Worm (Caenorhabditis elegans) whole organism, late embryonic: ENCODE measurements around the gene nas-16.

ENCODE experiments used
- C38D4.7 ChIP-seq: fragments of 200-800 bp; sonication (Bioruptor generic); optimal IDR thresholded peaks from 2 replicates; lab custom pipeline; 2018; ENCODE audit warnings: mild to moderate bottlenecking, missing genetic modification characterization, moderate library complexity, missing compliant biosample characterization
- K09A11.1 ChIP-seq: sonication (generic microtip); optimal IDR thresholded peaks from 2 replicates; lab custom pipeline; 2017; ENCODE audit warnings: antibody characterized with exemption, mild to moderate bottlenecking, missing genetic modification characterization, missing compliant biosample characterization; ENCODE audit not compliant: insufficient read depth
- T23F11.4 ChIP-seq: fragments of 200-800 bp; sonication (Bioruptor generic); optimal IDR thresholded peaks from 2 replicates; lab custom pipeline; 2018; ENCODE audit warnings: mild to moderate bottlenecking, missing genetic modification characterization, missing compliant biosample characterization
- Y22D7AL.16 ChIP-seq: sonication (generic microtip); optimal IDR thresholded peaks from 2 replicates; lab custom pipeline; 2016; ENCODE audit warnings: missing genetic modification characterization, missing compliant biosample characterization
- ahr-1 ChIP-seq: sonication (generic microtip); optimal IDR thresholded peaks from 2 replicates; lab custom pipeline; 2016; ENCODE audit warnings: missing genetic modification characterization, missing compliant biosample characterization
- ceh-14 ChIP-seq: sonication (generic microtip); optimal IDR thresholded peaks from 2 replicates; lab custom pipeline; 2016; ENCODE audit warnings: missing genotype, missing genetic modification characterization, missing compliant biosample characterization
- ceh-19 ChIP-seq: fragments of 200-800 bp; sonication (Bioruptor generic); optimal IDR thresholded peaks from 2 replicates; lab custom pipeline; 2018; ENCODE audit warnings: mild to moderate bottlenecking, missing genetic modification characterization, missing compliant biosample characterization
- ceh-24 ChIP-seq: sonication (generic microtip); optimal IDR thresholded peaks from 2 replicates; lab custom pipeline; 2016; ENCODE audit warnings: mild to moderate bottlenecking, missing genetic modification characterization, missing compliant biosample characterization
- ceh-30 ChIP-seq: fragments of 150-350 bp; optimal IDR thresholded peaks from 2 replicates; lab custom pipeline; 2014; ENCODE audit warnings: missing biosample characterization, missing genetic modification characterization
- ceh-45 ChIP-seq: fragments of 200-800 bp; sonication (Bioruptor generic); IDR thresholded peaks from 2 replicates; pipeline ENCODE4 v1.3.6; 2022; ENCODE audit warnings: missing genetic modification reagents, missing genetic modification characterization, missing compliant biosample characterization
- che-1 ChIP-seq: sonication (generic microtip); optimal IDR thresholded peaks from 2 replicates; lab custom pipeline; 2016; ENCODE audit warnings: mild to moderate bottlenecking, missing genetic modification characterization, missing compliant biosample characterization
- dve-1 ChIP-seq: sonication (generic microtip); optimal IDR thresholded peaks from 2 replicates; lab custom pipeline; 2017; ENCODE audit warnings: antibody characterized with exemption, mild to moderate bottlenecking, missing genetic modification characterization, missing compliant biosample characterization
- elt-2 ChIP-seq: sonication (generic microtip); optimal IDR thresholded peaks from 2 replicates; lab custom pipeline; 2016; ENCODE audit warnings: missing genetic modification reagents, missing genetic modification characterization, missing compliant biosample characterization
- elt-4 ChIP-seq: sonication (generic microtip); optimal IDR thresholded peaks from 2 replicates; lab custom pipeline; 2016; ENCODE audit warnings: missing genetic modification characterization, missing compliant biosample characterization
- ets-4 ChIP-seq: sonication (generic microtip); optimal IDR thresholded peaks from 2 replicates; lab custom pipeline; 2016; ENCODE audit warnings: missing genetic modification characterization, missing compliant biosample characterization
- fax-1 ChIP-seq: sonication (generic microtip); optimal IDR thresholded peaks from 2 replicates; lab custom pipeline; 2016; ENCODE audit warnings: missing genotype, missing genetic modification characterization, missing compliant biosample characterization
- fkh-6 ChIP-seq: sonication (generic microtip); optimal IDR thresholded peaks from 2 replicates; lab custom pipeline; 2016; ENCODE audit warnings: missing genetic modification characterization, missing compliant biosample characterization
- hlh-30 ChIP-seq: sonication (generic microtip); optimal IDR thresholded peaks from 2 replicates; lab custom pipeline; 2017; ENCODE audit warnings: antibody characterized with exemption, missing genetic modification characterization, missing compliant biosample characterization; ENCODE audit not compliant: insufficient read depth
- hlh-6 ChIP-seq: sonication (generic microtip); optimal IDR thresholded peaks from 2 replicates; lab custom pipeline; 2016; ENCODE audit warnings: missing genotype, missing genetic modification characterization, missing compliant biosample characterization
- lim-6 ChIP-seq: sonication (generic microtip); optimal IDR thresholded peaks from 2 replicates; lab custom pipeline; 2016; ENCODE audit warnings: missing genetic modification characterization, missing compliant biosample characterization
- madf-2 ChIP-seq: sonication (generic microtip); optimal IDR thresholded peaks from 2 replicates; lab custom pipeline; 2017; ENCODE audit warnings: missing genetic modification characterization, missing compliant biosample characterization
- nfya-1 ChIP-seq: sonication (generic microtip); optimal IDR thresholded peaks from 2 replicates; lab custom pipeline; 2017; ENCODE audit warnings: missing genetic modification characterization, mild to moderate bottlenecking, missing compliant biosample characterization, antibody characterized with exemption, moderate library complexity
- nhr-232 ChIP-seq: sonication (generic microtip); optimal IDR thresholded peaks from 2 replicates; lab custom pipeline; 2016; ENCODE audit warnings: missing genetic modification characterization, missing compliant biosample characterization
- npax-4 ChIP-seq: sonication (generic microtip); optimal IDR thresholded peaks from 2 replicates; lab custom pipeline; 2016; ENCODE audit warnings: missing genetic modification characterization, missing compliant biosample characterization
- odd-2 ChIP-seq: sonication (generic microtip); optimal IDR thresholded peaks from 2 replicates; lab custom pipeline; 2017; ENCODE audit warnings: antibody characterized with exemption, mild to moderate bottlenecking, missing genetic modification characterization, missing compliant biosample characterization
- pag-3 ChIP-seq: sonication (generic microtip); optimal IDR thresholded peaks from 2 replicates; lab custom pipeline; 2016; ENCODE audit warnings: missing compliant biosample characterization, missing genetic modification characterization, borderline replicate concordance
- pat-9 ChIP-seq: fragments of 200-800 bp; sonication (Bioruptor generic); optimal IDR thresholded peaks from 2 replicates; lab custom pipeline; 2018; ENCODE audit warnings: mild to moderate bottlenecking, missing genetic modification characterization, moderate library complexity, missing compliant biosample characterization
- pha-2 ChIP-seq: sonication (generic microtip); optimal IDR thresholded peaks from 2 replicates; lab custom pipeline; 2017; ENCODE audit warnings: mild to moderate bottlenecking, missing genetic modification characterization, missing compliant biosample characterization
- pha-4 ChIP-seq: fragments of 150-350 bp; optimal IDR thresholded peaks from 2 replicates; lab custom pipeline; 2018; ENCODE audit warnings: missing biosample characterization, missing genetic modification reagents, missing genetic modification characterization
- sdc-2 ChIP-seq: sonication (generic microtip); optimal IDR thresholded peaks from 2 replicates; lab custom pipeline; 2016; ENCODE audit warnings: missing genotype, missing genetic modification characterization, missing compliant biosample characterization
- sox-2 ChIP-seq: fragments of 200-800 bp; sonication (Bioruptor generic); IDR thresholded peaks from 2 replicates; pipeline ENCODE4 v1.3.6; 2022; ENCODE audit warnings: missing genetic modification reagents, missing genetic modification characterization, missing compliant biosample characterization
- sox-4 ChIP-seq: sonication (generic microtip); optimal IDR thresholded peaks from 2 replicates; lab custom pipeline; 2017; ENCODE audit warnings: mild to moderate bottlenecking, missing genetic modification characterization, inconsistent platforms, missing compliant biosample characterization
- unc-3 ChIP-seq, 2 experiments: fragments of 200-800 bp in 1 of 2; sonication (Bioruptor generic) in 1 of 2; sonication (generic microtip) in 1 of 2; conservative IDR thresholded peaks in 1 of 2; optimal IDR thresholded peaks in 1 of 2; 2 replicates each; pipeline versions ENCODE4 v1.3.6 to Lab custom; 2016 to 2022; ENCODE audit warnings: missing compliant biosample characterization in 2 of 2, missing genetic modification characterization in 2 of 2, missing genetic modification reagents in 1 of 2
- unc-42 ChIP-seq: sonication (generic microtip); optimal IDR thresholded peaks from 2 replicates; lab custom pipeline; 2016; ENCODE audit warnings: missing genotype, missing genetic modification characterization, missing compliant biosample characterization
- unc-55 ChIP-seq: sonication (generic microtip); optimal IDR thresholded peaks from 2 replicates; lab custom pipeline; 2017; ENCODE audit warnings: missing biosample characterization, missing genetic modification reagents, missing genetic modification characterization
- ztf-16 ChIP-seq: sonication (generic microtip); optimal IDR thresholded peaks from 2 replicates; lab custom pipeline; 2017; ENCODE audit warnings: missing genetic modification characterization, missing compliant biosample characterization

Gene nas-16

DNA sequence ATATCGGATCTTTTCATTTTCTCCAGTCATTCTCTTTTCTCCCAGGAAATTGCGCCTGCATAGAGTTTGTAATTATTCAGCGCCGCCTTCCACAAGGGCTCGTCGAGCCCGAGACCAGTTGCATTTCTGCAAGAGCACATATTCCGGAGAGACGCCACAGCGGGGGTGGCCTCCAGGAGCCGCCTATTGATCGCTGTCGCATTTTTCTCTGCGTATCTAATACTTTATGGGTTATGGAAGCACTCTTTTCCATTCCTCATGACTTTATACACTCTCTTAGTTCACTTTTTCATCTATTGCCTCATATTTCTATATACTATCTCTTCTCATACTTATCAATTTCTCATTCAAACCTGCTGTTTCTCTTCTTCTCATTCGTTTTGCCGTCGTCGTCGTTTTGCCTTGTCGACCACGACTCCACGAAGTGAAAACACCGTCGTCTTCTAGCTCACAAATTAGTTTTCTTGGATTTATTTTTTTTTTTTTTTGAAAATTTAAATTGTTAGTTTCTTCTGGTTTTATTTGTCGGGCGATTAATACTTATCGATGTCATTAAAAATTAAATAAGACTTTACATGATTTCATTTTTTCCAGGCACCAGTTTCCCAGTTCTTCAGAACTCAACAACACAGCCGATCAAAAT is 16.8 kb upstream of the nas-16 start, which contains the start of gene cnb-1 (continued):
- TF ChIP-seq ceh-30 (tag; lab: Kevin White, UChicago) (no peak), ztf-16 (tag; lab: Kevin White, UChicago) (no peak), pat-9 (no peak), hlh-6 (tag; lab: Kevin White, UChicago) (peak; percentile 29), lim-6 (peak; percentile 16), unc-55 (GFP tag; lab: Kevin White, UChicago) (peak; percentile 82), che-1 (no peak), ceh-24 (no peak), K09A11.1 (tag; lab: Kevin White, UChicago) (no peak), ceh-14 (tag; lab: Kevin White, UChicago) (peak; percentile 84), Y22D7AL.16 (tag; lab: Kevin White, UChicago) (no peak), ets-4 (tag; lab: Kevin White, UChicago) (no peak), pha-4 (no peak), madf-2 (tag; lab: Kevin White, UChicago) (no peak), unc-3 (GFP tag; conservative IDR thresholded peaks at IDR 0.05; lab: Robert Waterston, UW) (no peak), unc-3 (tag; optimal IDR thresholded peaks at IDR 0.05; lab: Kevin White, UChicago) (no peak), elt-2 (tag; lab: Kevin White, UChicago) (no peak), T23F11.4 (GFP tag; lab: Kevin White, UChicago) (no peak), npax-4 (tag; lab: Kevin White, UChicago) (no peak), odd-2 (tag; lab: Kevin White, UChicago) (no peak), sox-2 (GFP tag; lab: Robert Waterston, UW) (no peak), sox-4 (tag; lab: Kevin White, UChicago) (no peak), ceh-45 (GFP tag; lab: Robert Waterston, UW) (no peak), fkh-6 (tag; lab: Kevin White, UChicago) (no peak), fax-1 (tag; lab: Kevin White, UChicago) (no peak), ceh-19 (GFP tag; lab: Kevin White, UChicago) (no peak), ahr-1 (no peak), pag-3 (no peak)
- TF ChIP-seq, all 69 proteins: peak for 21

DNA sequence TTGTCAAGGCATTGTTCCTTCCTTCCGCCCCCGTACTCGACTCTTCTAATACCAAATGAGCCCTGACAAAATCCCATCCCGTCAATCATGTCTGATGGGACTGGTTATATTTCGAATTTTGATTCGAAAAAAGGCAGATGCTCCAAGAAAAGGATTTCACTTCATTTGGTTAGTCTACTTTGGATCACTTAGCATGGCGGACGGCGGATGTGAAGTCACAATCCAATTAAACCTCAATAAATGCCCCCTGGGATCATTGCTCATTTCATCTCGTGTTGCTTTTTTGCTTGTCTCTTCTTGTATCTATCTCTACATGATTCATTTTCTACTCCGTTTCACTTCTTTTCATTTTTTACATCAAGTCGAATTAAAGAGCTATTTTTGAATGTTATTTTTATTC is 12.8 kb upstream of the nas-16 start:
- TF ChIP-seq unc-42 (tag; lab: Kevin White, UChicago) (peak; percentile 52), nhr-232 (tag; lab: Kevin White, UChicago) (no peak)

DNA sequence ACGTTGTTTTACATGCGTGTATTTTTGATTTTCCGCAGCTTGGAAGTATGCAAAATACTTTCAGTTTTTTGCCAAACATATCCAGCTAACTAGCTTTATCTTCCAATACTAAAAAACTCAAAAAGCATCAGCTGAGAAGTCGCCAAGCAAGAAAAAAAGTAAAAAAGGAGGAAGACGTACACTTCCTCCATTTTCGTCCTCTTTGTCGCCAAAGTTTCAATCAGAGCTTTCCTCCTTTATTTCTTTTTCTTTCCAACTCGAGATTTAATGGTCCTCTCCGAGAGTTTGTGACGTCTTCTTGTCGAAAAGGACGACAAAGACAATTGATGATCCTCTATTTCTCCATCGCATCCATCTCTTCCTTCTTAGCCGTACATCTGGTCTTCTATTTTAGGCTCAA is 11.5 kb upstream of the nas-16 start:
- TF ChIP-seq hlh-30 (tag; lab: Kevin White, UChicago), result no peak
- TF ChIP-seq dve-1 (tag; lab: Kevin White, UChicago), result no peak
- TF ChIP-seq pat-9, result no peak

DNA sequence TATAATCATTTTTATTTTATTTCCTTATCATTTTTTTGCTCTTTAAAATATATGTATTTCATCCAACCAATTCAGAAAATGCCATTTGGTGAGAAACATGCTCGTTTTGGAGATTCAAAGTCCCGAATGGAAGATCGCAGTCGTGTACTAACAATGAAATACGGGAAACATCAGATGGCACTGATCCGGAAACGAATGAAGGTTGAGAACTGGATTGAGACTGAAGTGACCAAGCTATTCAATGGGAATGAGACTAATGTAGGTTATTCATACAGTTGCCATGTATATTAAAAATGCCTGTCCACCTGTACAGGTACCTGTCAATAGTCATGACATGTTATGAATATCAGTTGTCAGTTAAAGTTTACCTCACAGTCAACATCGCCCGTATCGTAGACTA is 9.1 kb upstream of the nas-16 start, which contains the start of gene F55C10.5:
TSS of gene F55C10.5 (plus strand) at position 74 of the 400 bp plus-strand sequence.
- no peak for TF ChIP-seq elt-4 (tag; lab: Kevin White, UChicago)
- no peak for TF ChIP-seq C38D4.7 (GFP tag; lab: Kevin White, UChicago)
- TF ChIP-seq pha-2 (tag; lab: Kevin White, UChicago), result no peak
- TF ChIP-seq dve-1 (tag; lab: Kevin White, UChicago), result no peak
- no peak for TF ChIP-seq nfya-1
- no peak for TF ChIP-seq ceh-14 (tag; lab: Kevin White, UChicago)
- TF ChIP-seq sdc-2 (tag; lab: Kevin White, UChicago), result no peak
- TF ChIP-seq, all 69 proteins: peak for 0
